Worm (Caenorhabditis elegans) whole organism, L2 larva: ENCODE data around the gene srw-141.
"Not testable (repeated sequence)": the region's sequence is repeated elsewhere in the genome, so short reads cannot be mapped to it uniquely, and the experiment has no call there.

Experiments used
- elt-3 ChIP-seq: sonication (generic microtip); optimal IDR thresholded peaks from 2 replicates; lab custom pipeline; 2017; ENCODE audit warnings: missing biosample characterization, missing genetic modification characterization
- lin-11 ChIP-seq: fragments of 150-350 bp; sonication (generic microtip); optimal IDR thresholded peaks from 2 replicates; lab custom pipeline; 2014; ENCODE audit warnings: missing biosample characterization, missing genetic modification characterization, inconsistent platforms, mixed read lengths
- lin-13 ChIP-seq: fragments of 150-350 bp; optimal IDR thresholded peaks from 2 replicates; lab custom pipeline; 2014; ENCODE audit warnings: missing biosample characterization, missing genetic modification reagents, missing genetic modification characterization
- nhr-10 ChIP-seq: sonication (generic microtip); optimal IDR thresholded peaks from 2 replicates; lab custom pipeline; 2017; ENCODE audit warnings: missing biosample characterization, missing genetic modification characterization
- nhr-237 ChIP-seq: fragments of 150-350 bp; optimal IDR thresholded peaks from 2 replicates; lab custom pipeline; 2014; ENCODE audit warnings: missing biosample characterization, missing genetic modification characterization

DNA sequence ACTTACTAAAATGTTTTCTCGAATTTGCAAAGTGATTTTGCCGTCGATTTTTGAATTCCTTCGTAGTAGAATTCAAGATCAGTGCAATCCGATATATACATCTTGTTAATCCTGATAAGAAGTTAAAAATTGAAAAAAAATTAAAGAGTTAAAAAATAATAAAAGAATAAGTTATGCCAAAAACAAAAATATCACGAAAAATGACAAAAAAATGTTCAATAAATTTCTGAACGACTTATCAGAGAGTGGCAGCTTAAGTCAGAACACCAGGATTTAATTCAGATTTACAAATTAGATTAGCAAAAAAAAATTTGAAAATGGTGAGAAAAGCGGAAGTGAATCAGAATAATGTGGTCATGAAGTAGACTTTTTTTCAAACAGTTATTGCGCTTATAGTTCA lies 36.9 kb upstream of the srw-141 start, which contains the start of gene srw-123:
- not testable (repeated sequence) for TF ChIP-seq elt-3 (tag; lab: Kevin White, UChicago); nhr-10; nhr-237; lin-13 (GFP tag; lab: Kevin White, UChicago); lin-11 (tag; lab: Kevin White, UChicago)
